Worm (Caenorhabditis elegans): ENCODE results near the gene Y72A10A.1.

The Y72A10A.1 gene

ce11 chrX:6173656-6174055, 35.5 kb upstream of the Y72A10A.1 start, which contains the start of gene T25B2.1:
TSS of gene T25B2.1 (plus strand) at chrX:6173956.
- TF ChIP-seq F13H6.1 (tag; optimal IDR thresholded peaks at IDR 0.05) (no peak), hlh-15 (tag; optimal IDR thresholded peaks at IDR 0.05) (no peak), pha-2 (tag; optimal IDR thresholded peaks at IDR 0.05) (no peak), ttx-3 (tag; optimal IDR thresholded peaks at IDR 0.05) (no peak), pqm-1 (tag; optimal IDR thresholded peaks at IDR 0.05) (no peak), ceh-2 (tag; optimal IDR thresholded peaks at IDR 0.05) (no peak), ceh-19 (GFP tag; optimal IDR thresholded peaks at IDR 0.05) (no peak)

ce11 chrX:6169252-6169651, 31.1 kb upstream of the Y72A10A.1 start, which contains the start of gene T25B2.2:
TSS of gene T25B2.2 (plus strand) at chrX:6169643.
- no peak for TF ChIP-seq mec-3 (tag; optimal IDR thresholded peaks at IDR 0.05; ENCODE audit: borderline replicate concordance)
- peak; percentile 88 for TF ChIP-seq elt-2 (tag; optimal IDR thresholded peaks at IDR 0.05)

ce11 chrX:6167376-6167775, 29.2 kb upstream of the Y72A10A.1 start:
- TF ChIP-seq nhr-11 (tag; optimal IDR thresholded peaks at IDR 0.05) (no peak), unc-42 (tag; optimal IDR thresholded peaks at IDR 0.05) (no peak), gmeb-2 (tag; optimal IDR thresholded peaks at IDR 0.05) (no peak), sox-4 (tag; optimal IDR thresholded peaks at IDR 0.05) (no peak), ets-4 (tag; optimal IDR thresholded peaks at IDR 0.05) (no peak), F13H6.1 (tag; optimal IDR thresholded peaks at IDR 0.05) (no peak)

ce11 chrX:6162037-6162436, 23.9 kb upstream of the Y72A10A.1 start:
- TF ChIP-seq ceh-45 (GFP tag; IDR thresholded peaks at IDR 0.05) = no peak
- no peak for TF ChIP-seq unc-86 (tag; optimal IDR thresholded peaks at IDR 0.05)
- no peak for TF ChIP-seq elt-2 (tag; optimal IDR thresholded peaks at IDR 0.05)
- TF ChIP-seq pag-3 (tag; optimal IDR thresholded peaks at IDR 0.05; ENCODE audit: borderline replicate concordance) = no peak
- no peak for TF ChIP-seq hlh-30 (tag; optimal IDR thresholded peaks at IDR 0.05; ENCODE audit: insufficient read depth)
- TF ChIP-seq rnt-1 (tag; optimal IDR thresholded peaks at IDR 0.05) = no peak

ce11 chrX:6160427-6160826, 22.3 kb upstream of the Y72A10A.1 start, which contains the start of gene odd-2:
TSS of gene odd-2 (minus strand) at chrX:6160527.
- TF ChIP-seq fax-1 (tag; optimal IDR thresholded peaks at IDR 0.05) = no peak

- no peak for TF ChIP-seq ceh-2 (tag; optimal IDR thresholded peaks at IDR 0.05)
- TF ChIP-seq unc-55 (GFP tag; optimal IDR thresholded peaks at IDR 0.05) = no peak
- no peak for TF ChIP-seq ceh-19 (GFP tag; optimal IDR thresholded peaks at IDR 0.05)
- no peak for TF ChIP-seq lim-6 (tag; optimal IDR thresholded peaks at IDR 0.05)
- TF ChIP-seq unc-3 (GFP tag; conservative IDR thresholded peaks at IDR 0.05) = no peak
- TF ChIP-seq unc-3 (tag; optimal IDR thresholded peaks at IDR 0.05) = no peak
- no peak for TF ChIP-seq rnt-1 (tag; optimal IDR thresholded peaks at IDR 0.05)
- TF ChIP-seq ceh-45 (GFP tag; IDR thresholded peaks at IDR 0.05) = no peak
- no peak for TF ChIP-seq pha-2 (tag; optimal IDR thresholded peaks at IDR 0.05)
- no peak for TF ChIP-seq nhr-11 (tag; optimal IDR thresholded peaks at IDR 0.05)
- no peak for TF ChIP-seq ceh-24 (tag; optimal IDR thresholded peaks at IDR 0.05)
Observed at ce11 chrX:6159562-6159961, 21.4 kb upstream of the Y72A10A.1 start.

ce11 chrX:6157411-6157916, 19.3 kb upstream of the Y72A10A.1 start:
- TF ChIP-seq pat-9 (tag; optimal IDR thresholded peaks at IDR 0.05) = no peak
- TF ChIP-seq elt-2 (tag; optimal IDR thresholded peaks at IDR 0.05) = peak; percentile 50

ce11 chrX:6155436-6155835, 17.3 kb upstream of the Y72A10A.1 start:
- TF ChIP-seq unc-42 (tag; optimal IDR thresholded peaks at IDR 0.05) (peak; percentile 83), pqm-1 (tag; optimal IDR thresholded peaks at IDR 0.05) (no peak)

Data from whole organism, late embryonic.